Fruit fly (Drosophila melanogaster) whole organism, adult: Measurements from ENCODE around the gene CG14837.

ENCODE experiments used
- CG11617 ChIP-seq: fragments of 200-800 bp; sonication (Bioruptor generic); optimal IDR thresholded peaks from 2 replicates; lab custom pipeline; 2017; ENCODE audit warnings: mild to moderate bottlenecking, missing biosample characterization, missing genetic modification reagents, missing genetic modification characterization
- CG14711 ChIP-seq: fragments of 200-800 bp; sonication (Bioruptor generic); optimal IDR thresholded peaks from 2 replicates; lab custom pipeline; 2018; ENCODE audit warnings: missing biosample characterization, mild to moderate bottlenecking, missing genetic modification characterization, moderate library complexity
- CG1620 ChIP-seq: fragments of 200-800 bp; sonication (Bioruptor generic); optimal IDR thresholded peaks from 2 replicates; lab custom pipeline; 2016; ENCODE audit warnings: missing biosample characterization, missing genetic modification characterization
- CG5204 ChIP-seq: fragments of 200-800 bp; sonication (Bioruptor generic); optimal IDR thresholded peaks from 2 replicates; lab custom pipeline; 2016; ENCODE audit warnings: missing biosample characterization, missing genetic modification characterization
- CG7045 ChIP-seq: fragments of 200-800 bp; sonication (Bioruptor generic); optimal IDR thresholded peaks from 2 replicates; lab custom pipeline; 2017; ENCODE audit warnings: missing biosample characterization, mild to moderate bottlenecking, missing genetic modification characterization
- Crg-1 ChIP-seq: fragments of 200-800 bp; sonication (Bioruptor generic); optimal IDR thresholded peaks from 2 replicates; lab custom pipeline; 2016; ENCODE audit warnings: missing biosample characterization, missing genetic modification characterization
- cnc ChIP-seq, 2 experiments: fragments of >200 bp; optimal IDR thresholded peaks; 2 replicates each; lab custom pipeline; 2017
- kay ChIP-seq: fragments of 200-800 bp; sonication (Bioruptor generic); peaks from one replicate; lab custom pipeline; 2016; ENCODE audit warnings: missing biosample characterization, missing genetic modification characterization, borderline replicate concordance
- ovo ChIP-seq: fragments of 200-800 bp; sonication (Bioruptor generic); optimal IDR thresholded peaks from 2 replicates; lab custom pipeline; 2016; ENCODE audit warnings: missing biosample characterization, missing genetic modification characterization
- tj ChIP-seq: fragments of 200-800 bp; sonication (Bioruptor generic); optimal IDR thresholded peaks from 3 replicates; lab custom pipeline; 2017; ENCODE audit warnings: missing biosample characterization, mild to moderate bottlenecking, missing genetic modification characterization, moderate library complexity
- toe ChIP-seq: fragments of 200-800 bp; sonication (Bioruptor generic); optimal IDR thresholded peaks from 2 replicates; lab custom pipeline; 2016; ENCODE audit warnings: missing biosample characterization, missing genetic modification characterization

- no peak for TF ChIP-seq cnc (optimal IDR thresholded peaks at IDR 0.05; lab: Kevin White, UChicago)
- no peak for TF ChIP-seq kay (GFP tag; lab: Kevin White, UChicago)
- no peak for TF ChIP-seq CG1620 (GFP tag; lab: Kevin White, UChicago)
- no peak for TF ChIP-seq CG5204
- no peak for TF ChIP-seq CG14711
- no peak for TF ChIP-seq tj (GFP tag; lab: Kevin White, UChicago)
- TF ChIP-seq toe (GFP tag; lab: Kevin White, UChicago): no peak
- TF ChIP-seq Crg-1 (GFP tag; lab: Kevin White, UChicago): no peak
- TF ChIP-seq CG7045 (GFP tag; lab: Kevin White, UChicago): no peak
- no peak for TF ChIP-seq ovo (GFP tag; lab: Kevin White, UChicago)
- TF ChIP-seq CG11617 (GFP tag; lab: Kevin White, UChicago): no peak
Observed at dm6 chr3L:7606336-7607001, 46.6 kb upstream of the CG14837 start.
